Fruit fly (Drosophila melanogaster): ENCODE measurements around the gene mtg.

mtg gene

DNA sequence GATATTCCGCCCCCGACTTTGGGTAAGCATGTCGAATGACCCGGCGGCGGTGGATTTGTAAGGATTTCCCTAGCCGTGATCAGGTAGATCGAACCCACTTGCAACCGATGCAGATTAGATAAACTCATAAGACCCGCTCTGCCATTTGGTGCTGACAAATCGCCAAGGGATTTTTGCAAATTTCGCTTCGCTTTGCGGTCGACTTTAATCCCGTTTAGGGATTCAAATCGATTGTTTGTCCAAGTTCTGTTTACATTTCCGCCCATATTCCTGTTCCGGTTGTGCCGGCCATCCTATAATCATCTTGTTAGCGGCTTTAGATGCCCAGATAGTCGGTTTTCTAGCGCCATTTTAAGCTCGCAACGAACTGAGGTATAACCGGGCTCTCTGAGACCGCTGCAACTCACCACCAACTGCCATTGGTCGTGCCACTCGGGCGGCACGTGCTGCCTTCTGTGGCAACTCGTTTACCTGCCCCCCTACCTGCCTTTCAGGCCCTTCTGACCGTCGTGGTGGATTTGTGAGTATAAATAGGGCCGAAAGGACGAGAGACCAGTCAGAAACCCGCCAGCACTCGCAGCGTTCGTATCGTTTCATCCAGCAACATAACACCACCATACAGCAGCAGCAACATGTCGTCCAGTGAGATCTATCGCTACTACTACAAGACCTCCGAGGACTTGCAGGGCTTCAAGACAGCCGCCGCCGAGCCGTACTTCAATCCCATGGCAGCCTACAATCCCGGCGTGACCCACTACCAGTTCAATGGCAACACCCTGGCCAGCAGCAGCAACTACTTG is 27.4 kb downstream of the mtg start, which contains the start of gene ato:
TSS of gene ato (plus strand) at position 559 of the 800 bp plus-strand sequence.
- no peak for TF ChIP-seq noc (tag; optimal IDR thresholded peaks at IDR 0.05)

DNA sequence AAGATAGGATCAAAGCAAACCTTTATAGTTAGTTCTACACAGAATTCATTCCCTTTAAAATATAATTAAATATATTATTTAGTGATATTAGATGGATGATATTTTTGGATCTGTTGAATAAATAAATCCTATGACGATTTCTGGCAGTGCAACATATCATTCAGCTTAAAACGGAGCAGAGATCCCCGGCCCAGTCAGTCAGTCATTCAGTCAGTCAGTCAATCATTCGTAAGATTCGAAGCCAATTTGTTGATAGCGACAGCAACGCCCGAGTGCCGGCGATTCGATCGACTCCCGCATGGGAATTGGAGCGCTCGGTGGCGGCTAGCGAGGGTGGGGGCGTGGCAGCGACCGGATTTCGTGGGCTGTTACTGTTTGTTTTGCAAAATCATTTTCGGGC is 29.7 kb downstream of the mtg start:
- TF ChIP-seq noc (tag; optimal IDR thresholded peaks at IDR 0.05): no peak

DNA sequence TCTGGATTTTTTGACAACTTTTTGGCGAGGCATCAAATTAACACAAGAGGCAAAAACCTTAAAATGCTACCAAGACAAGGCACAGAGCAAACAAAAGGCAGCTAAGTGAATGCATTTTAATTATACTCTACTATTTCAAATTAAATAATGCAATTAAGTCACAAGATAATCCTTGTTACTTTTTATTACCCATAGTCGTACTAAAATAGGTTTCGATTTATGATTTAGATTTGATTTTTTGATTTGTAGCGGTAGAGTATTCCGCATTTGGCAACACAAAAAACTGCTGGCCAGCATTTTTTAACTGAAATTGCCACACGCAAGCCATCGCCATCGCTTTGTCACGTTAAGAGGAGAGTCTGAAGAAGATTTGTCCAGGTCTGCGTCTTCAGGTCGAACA is 32.4 kb downstream of the mtg start:
- no peak for TF ChIP-seq noc (tag; optimal IDR thresholded peaks at IDR 0.05)

DNA sequence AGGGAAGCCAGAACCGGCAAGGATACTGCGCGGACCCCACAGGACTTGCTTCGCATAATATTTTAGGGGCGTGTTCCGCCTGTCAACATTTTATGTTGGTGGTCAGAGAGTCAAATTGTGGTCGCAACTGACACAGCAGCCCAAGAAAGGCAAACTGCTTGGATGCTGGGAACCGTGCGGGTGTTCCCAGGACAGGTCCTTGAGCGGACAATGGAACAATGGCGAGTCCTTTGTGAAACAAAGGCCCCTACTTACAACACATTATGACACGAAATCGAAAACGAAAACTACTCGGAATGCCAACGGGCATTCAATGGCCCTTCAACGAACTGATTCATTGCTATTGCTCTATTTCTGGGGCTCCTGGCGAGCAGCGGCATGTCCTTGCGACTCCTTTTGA is 33.9 kb downstream of the mtg start:
- TF ChIP-seq noc (tag; optimal IDR thresholded peaks at IDR 0.05): no peak

DNA sequence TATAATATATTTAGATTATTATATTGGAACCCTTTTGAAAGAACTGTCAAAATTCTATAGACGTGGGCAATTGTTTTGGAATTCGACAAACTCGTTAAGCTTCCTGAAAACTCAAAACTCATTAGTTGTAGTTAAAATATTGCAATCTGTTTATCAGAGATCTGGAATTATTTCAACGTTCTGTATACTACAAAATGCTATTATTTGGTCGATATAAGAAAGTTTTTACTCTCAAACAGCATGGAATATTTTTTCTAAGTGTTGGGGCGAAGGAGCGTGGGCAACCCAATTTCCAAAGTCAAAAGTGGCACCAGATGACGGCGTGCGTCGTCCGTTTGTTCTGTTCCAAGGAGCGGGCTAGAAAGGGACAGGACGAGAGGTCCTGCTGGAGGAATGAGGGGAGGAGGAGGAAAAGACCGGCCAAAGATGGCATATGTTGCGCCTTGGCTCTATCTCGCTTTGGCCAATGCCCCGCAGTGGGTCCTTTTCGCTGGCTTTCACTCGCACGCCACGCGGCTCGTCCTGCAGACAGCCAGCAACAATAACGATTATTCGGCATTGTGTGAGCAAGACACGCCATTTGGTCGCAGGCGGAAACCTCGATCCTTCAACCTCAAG is 35.5 kb downstream of the mtg start:
- TF ChIP-seq noc (tag; optimal IDR thresholded peaks at IDR 0.05): no peak

DNA sequence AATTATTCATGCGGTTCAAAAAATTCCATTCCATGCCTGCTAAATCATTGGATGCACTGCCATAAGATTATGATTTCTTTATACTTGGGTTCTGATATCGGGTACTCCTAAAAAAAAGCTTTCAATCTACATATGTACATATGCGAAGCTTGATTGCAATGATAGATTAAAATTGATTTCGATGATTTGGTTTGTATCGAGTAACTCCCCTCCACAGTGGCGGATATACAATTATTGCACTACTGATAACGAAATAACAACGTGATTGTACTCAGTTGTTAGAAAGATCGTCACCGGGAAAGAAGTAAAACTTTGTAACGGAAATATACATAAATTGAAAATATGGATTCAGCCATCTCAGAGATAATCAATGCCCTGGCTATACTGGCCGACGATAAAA is 37.4 kb downstream of the mtg start, which contains the start of gene Nazo:
TSS of gene Nazo (plus strand) at position 180 of the 400 bp plus-strand sequence.
- no peak for TF ChIP-seq noc (tag; optimal IDR thresholded peaks at IDR 0.05)

DNA sequence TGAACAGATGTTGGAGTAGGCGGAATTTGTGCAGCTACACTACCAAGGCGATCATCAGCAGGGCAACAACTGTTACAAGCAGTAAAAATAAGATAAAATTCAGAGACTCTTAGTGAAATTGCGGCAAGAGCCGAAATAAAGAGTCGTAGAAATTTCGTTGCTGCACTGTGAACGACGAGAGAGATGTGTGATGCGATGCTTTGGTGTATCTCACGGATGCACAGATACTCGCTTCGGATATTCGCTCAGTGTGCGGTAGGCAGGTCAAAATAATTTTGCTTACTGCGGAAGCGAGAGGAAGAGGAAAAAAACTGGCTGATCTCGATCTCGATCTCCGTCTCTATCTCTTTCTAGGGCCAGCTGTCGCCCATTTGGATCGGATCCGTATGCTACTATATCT is 38.5 kb downstream of the mtg start:
- TF ChIP-seq noc (tag; optimal IDR thresholded peaks at IDR 0.05): no peak

DNA sequence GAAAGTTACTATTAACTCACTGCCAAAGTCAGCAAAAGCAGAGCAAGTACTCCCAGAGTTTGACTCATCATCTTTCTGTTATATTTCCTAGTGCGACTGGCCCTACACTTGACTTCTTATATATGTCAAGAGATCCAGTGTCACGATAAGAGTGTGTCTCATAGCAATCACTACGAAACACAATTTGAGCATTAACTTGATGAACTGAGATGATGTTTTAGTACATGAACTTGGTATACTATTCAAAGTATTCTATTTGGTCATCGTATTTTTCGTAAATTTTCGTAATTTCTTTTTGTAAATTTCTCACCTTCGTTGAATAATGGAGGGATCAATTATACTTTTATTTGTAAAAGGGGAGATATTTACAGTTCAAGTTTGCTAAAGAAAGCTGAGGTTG is 40.2 kb downstream of the mtg start, which contains the start of gene CG11672:
TSS of gene CG11672 (minus strand) at position 101 of the 400 bp plus-strand sequence.
- TF ChIP-seq noc (tag; optimal IDR thresholded peaks at IDR 0.05): no peak

DNA sequence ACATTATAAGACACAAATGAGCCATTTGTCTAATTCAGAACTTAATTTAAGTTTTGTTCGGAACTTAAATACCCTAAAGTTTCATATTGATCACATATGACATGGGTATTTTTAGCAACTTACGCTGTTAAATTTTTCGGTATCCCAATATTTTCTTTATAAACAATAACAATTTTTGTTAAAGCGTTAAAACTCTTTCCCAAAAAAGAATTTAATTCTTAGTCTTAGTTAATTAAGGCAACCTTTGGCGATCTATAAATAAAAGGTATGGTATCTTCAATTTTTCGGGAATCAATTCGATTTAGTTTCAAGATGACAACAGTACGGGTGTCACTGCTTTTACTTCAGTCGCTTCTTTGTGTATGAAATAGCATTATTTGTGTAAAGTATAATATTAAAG is 40.6 kb downstream of the mtg start, which contains the start of gene CG31464:
TSS of gene CG31464 (plus strand) at position 301 of the 400 bp plus-strand sequence.
- TF ChIP-seq noc (tag; optimal IDR thresholded peaks at IDR 0.05): no peak

DNA sequence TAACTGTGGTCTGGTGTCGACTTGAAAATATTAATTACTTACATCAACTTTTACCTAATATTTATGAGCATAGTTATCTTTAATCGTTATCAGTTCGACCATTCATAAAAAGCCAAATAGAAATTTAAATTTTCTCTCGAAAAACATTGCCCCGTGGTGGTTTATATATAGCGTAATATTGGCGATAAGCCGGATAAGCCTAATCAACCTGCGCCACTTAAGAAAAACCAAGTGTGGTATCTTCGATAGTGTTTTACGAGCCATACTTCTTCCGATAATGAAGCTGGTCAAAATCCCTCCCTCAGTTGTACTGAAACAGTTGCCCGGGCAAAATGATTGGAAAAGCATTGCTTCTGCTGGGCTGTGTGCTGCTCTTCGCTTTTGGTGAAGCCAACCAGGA is 41.7 kb downstream of the mtg start, which contains the start of gene CG31463:
TSS of gene CG31463 (plus strand) at position 302 of the 400 bp plus-strand sequence.
- TF ChIP-seq noc (tag; optimal IDR thresholded peaks at IDR 0.05): no peak

DNA sequence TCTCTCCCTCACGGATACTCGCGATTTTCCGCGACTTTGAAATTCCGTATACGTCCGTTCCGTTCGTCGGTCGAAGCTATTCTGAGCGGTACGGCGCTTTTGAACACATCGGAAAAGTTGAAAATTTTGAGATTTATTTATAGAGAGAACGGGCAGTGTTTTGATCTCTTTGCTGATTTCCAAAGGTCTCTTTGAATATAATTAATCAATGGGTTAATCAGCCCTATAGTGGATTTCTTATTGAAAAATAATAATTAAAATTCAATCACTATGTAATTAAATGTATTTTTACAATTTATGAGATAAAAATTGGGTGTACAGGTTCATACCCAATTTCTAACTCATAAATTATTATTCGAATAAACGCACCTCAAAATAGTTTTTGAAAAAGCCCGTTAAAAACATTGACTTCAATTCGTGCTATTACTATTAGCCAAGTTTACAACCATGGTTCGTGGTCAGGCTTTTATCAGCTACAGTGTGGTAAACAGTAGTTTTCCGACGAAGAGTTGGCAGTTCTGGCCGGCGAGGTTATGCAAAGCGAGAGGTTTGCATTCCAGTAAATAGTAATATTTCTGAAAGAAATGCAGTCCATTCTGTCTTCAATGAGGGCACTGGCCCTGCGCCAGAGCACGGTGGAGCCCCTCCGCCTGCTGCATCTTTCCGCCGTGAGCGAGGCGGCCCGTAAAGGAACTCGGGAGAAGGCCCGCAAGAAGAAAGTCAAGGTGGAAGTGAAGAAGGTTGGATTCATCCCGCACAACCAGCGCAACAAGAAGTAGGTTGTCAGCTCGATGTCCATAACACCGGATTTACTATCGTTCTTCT is 50.8 kb downstream of the mtg start, which contains the start of the genes CG9626 and mRpL1:
TSS of gene CG9626 (minus strand) at position 51 of the 825 bp plus-strand sequence.
TSS of gene mRpL1 (plus strand) at position 513 of the 825 bp plus-strand sequence.
- TF ChIP-seq noc (tag; optimal IDR thresholded peaks at IDR 0.05): no peak

DNA sequence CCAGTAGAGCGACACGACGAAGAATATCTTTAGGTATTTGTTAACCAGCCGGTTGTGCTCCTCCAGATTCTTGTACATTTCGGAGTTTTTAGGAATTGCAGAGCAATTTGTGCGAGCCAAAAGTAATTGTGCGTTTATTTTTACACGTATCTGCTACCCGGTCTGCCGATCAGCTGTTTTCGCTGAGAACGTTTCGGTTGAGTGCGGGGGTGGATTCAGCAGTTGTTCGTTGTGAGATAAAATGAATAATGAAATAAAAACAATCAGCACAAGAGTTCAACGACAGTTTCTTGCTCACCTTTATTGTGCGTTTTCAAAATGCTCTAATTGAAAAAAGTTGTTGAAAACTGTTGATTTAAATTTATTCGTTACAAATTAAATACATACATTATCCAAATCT is 53.6 kb downstream of the mtg start, which contains the start of gene nac:
TSS of gene nac (minus strand) at position 176 of the 400 bp plus-strand sequence.
- no peak for TF ChIP-seq noc (tag; optimal IDR thresholded peaks at IDR 0.05)

DNA sequence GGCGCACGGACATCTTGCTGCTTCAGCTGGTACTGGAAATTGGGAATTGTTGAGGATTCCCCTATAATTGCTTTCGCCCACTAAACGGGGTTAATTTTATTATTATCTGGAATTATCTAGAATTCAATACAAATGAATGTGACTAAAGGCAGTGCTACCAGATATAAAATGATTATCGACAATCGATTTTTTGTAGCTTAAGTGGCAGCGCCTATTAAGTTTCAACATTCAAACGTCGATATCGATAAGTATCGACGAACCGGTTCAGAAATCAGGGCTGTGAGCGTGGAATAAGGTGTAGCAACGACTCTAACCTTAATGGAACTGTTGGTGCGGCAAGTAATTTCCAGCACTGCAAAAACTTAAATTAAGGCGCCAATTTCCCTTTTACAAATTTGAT is 54.8 kb downstream of the mtg start, which contains the start of gene Sgt1:
TSS of gene Sgt1 (minus strand) at position 165 of the 400 bp plus-strand sequence.
- no peak for TF ChIP-seq noc (tag; optimal IDR thresholded peaks at IDR 0.05)

DNA sequence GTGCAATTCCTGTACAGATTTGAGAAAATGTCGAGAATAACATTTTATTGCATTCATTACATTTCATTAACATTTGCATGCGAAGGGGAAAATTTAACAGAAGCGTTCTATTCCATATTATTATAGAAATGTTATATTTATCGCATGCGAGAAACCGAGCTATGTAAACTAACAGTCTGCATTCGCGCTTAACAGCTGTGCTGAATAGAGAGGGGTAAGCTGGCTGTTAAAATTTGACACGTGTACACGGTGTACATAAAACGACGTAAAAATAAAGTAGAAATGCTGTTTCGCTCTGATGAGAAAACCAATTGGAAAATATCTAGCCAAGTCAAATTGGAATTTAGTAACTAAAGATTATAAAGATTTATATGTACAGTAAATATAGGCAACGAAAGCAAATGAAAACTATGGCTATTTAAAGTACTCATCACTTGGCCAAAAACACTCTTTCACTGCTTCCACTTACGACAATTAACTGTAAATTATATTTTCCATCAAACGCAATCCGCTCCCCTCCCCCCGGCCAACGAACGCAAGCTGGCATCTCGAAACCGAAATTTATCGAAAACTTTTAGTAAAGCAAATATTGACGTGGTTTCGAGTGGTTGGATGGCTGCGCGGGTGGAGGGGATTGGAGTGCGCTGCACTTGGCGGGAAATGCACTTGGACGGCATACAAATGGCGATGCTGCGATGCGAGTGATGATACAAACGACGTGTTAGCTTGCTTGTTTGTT is 56.1 kb downstream of the mtg start:
- TF ChIP-seq noc (tag; optimal IDR thresholded peaks at IDR 0.05): no peak

DNA sequence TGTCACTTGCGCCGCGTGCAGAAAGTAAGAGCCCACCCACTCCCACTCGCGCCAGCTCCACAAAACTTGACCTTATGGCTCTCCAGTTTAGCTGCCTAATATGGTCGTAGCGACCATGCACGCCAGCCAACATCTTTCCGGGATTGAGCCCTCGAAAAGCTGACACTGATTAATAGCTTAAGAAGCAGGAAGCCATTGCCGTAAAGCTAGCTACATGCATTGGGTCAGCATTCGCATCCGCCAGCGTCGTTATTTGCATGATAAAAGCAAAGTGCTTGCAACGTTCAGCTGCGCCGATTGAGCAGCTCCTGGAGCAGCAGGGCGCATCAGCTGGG is 56.6 kb downstream of the mtg start:
- TF ChIP-seq noc (tag; optimal IDR thresholded peaks at IDR 0.05): no peak

All from whole organism, larva.